Worm (Caenorhabditis elegans): ENCODE results near the gene ttbk-5.

The ttbk-5 gene

DNA sequence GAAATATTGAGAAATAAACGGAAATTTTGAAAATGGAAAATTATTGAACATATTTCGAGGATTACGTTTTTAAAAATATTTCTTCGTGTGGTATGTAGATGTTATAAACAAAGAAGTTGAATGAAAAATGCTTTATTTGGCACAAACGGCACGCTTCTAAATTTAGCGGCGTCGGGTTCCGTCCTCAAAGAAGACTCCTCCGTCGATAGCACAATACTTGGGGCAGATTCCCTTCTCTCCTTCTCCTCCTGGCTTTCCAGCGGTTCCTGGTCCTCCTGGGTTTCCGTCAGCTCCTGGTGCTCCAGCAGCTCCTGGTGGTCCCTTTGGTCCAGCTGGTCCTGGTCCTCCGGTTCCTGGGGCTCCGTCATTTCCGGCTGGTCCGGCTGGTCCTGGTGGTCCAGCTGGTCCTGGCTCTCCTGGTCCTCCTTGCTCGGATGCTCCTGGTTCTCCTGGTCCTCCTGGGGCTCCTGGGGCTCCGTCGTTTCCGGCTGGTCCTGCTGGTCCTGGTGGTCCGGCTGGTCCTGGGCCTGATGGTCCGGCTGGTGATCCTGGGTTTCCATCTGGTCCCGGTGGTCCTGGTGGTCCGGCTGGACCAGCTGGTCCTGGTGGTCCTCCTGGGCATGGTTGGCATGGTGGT lies 6.0 kb upstream of the ttbk-5 start, which contains the start of gene W01B6.8:
W01B6.8 (minus strand) TSS at position 51 of the 637 bp plus-strand sequence.
- no peak for TF ChIP-seq nhr-237 (tag; optimal IDR thresholded peaks at IDR 0.05)

- TF ChIP-seq ama-1 (optimal IDR thresholded peaks at IDR 0.05) (no peak), blmp-1 (tag; optimal IDR thresholded peaks at IDR 0.05; ENCODE audit: insufficient read depth) (peak; percentile 15), gmeb-1 (tag; optimal IDR thresholded peaks at IDR 0.05) (peak; percentile 82), nhr-77 (tag; optimal IDR thresholded peaks at IDR 0.05) (peak; percentile 5), nhr-129 (tag; optimal IDR thresholded peaks at IDR 0.05) (peak; percentile 84), lsy-2 (tag; optimal IDR thresholded peaks at IDR 0.05) (peak in 1 of 2 experiments; percentile 85), nhr-21 (tag; optimal IDR thresholded peaks at IDR 0.05) (peak; percentile 13), nhr-23 (tag; optimal IDR thresholded peaks at IDR 0.05) (no peak), aly-2 (tag; optimal IDR thresholded peaks at IDR 0.05) (no peak), sma-9 (GFP tag; optimal IDR thresholded peaks at IDR 0.05) (peak; percentile 71), sma-9 (tag; optimal IDR thresholded peaks at IDR 0.05) (no peak), mab-5 (tag; optimal IDR thresholded peaks at IDR 0.05) (peak; percentile 26), peb-1 (tag; optimal IDR thresholded peaks at IDR 0.05) (no peak), ZK546.5 (tag; optimal IDR thresholded peaks at IDR 0.05) (no peak), Y55F3AM.14 (GFP tag; optimal IDR thresholded peaks at IDR 0.05) (no peak), egl-27 (tag; optimal IDR thresholded peaks at IDR 0.05) (peak; percentile 0), zag-1 (tag; optimal IDR thresholded peaks at IDR 0.05) (no peak), F13H6.1 (tag; optimal IDR thresholded peaks at IDR 0.05) (no peak), C34F6.9 (tag; optimal IDR thresholded peaks at IDR 0.05) (peak; percentile 89), R02D3.7 (tag; optimal IDR thresholded peaks at IDR 0.05) (no peak), unc-62 (GFP tag; optimal IDR thresholded peaks at IDR 0.05) (no peak), ztf-4 (tag; optimal IDR thresholded peaks at IDR 0.05) (no peak), sma-3 (GFP tag; optimal IDR thresholded peaks at IDR 0.05) (peak; percentile 69), ceh-82 (tag; optimal IDR thresholded peaks at IDR 0.05) (no peak)
These were observed 4.9 kb upstream of the ttbk-5 start, which contains the start of the genes col-2 and ndc-80 for ce11 chrIV:10085401-10086187. TSS of gene col-2 (minus strand) at chrIV:10085451. TSS of gene ndc-80 (plus strand) at chrIV:10086137.

DNA sequence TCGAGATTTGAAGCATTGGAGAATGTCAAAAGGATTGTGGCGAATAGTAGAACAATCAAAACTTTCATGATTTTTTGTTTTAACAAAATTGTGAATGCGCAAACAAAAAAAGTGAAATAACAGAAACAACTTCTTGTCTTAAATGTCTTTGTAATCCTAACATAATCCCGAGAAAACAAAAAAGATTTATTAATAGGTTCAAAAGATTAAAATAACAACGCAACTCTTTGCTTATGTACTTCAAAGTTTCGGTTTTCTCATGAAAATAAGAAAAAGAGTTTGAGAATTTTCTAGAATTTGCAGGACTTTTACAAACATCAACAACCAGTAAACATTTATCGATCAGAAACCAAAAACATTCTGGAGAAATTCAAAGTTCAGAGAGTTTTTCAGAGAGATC lies 681 bp upstream of the ttbk-5 start, which contains the start of gene ttr-39:
ttr-39 (minus strand) TSS at position 101 of the 400 bp plus-strand sequence.
- no peak for TF ChIP-seq peb-1 (tag; optimal IDR thresholded peaks at IDR 0.05)
- no peak for TF ChIP-seq ztf-1 (GFP tag; conservative IDR thresholded peaks at IDR 0.05)
- no peak for TF ChIP-seq nhr-77 (tag; optimal IDR thresholded peaks at IDR 0.05)
- no peak for TF ChIP-seq ZK546.5 (tag; optimal IDR thresholded peaks at IDR 0.05)
- TF ChIP-seq mdl-1 (tag; optimal IDR thresholded peaks at IDR 0.05), result no peak
- no peak for TF ChIP-seq unc-62 (GFP tag; optimal IDR thresholded peaks at IDR 0.05)
- TF ChIP-seq elt-3 (tag; optimal IDR thresholded peaks at IDR 0.05), result no peak
- no peak for TF ChIP-seq lsy-2 (tag; optimal IDR thresholded peaks at IDR 0.05)
- no peak for TF ChIP-seq nhr-12 (tag; optimal IDR thresholded peaks at IDR 0.05)
- TF ChIP-seq nhr-10 (tag; optimal IDR thresholded peaks at IDR 0.05), result no peak
- TF ChIP-seq nhr-23 (tag; optimal IDR thresholded peaks at IDR 0.05), result no peak
- no peak for TF ChIP-seq F13H6.1 (tag; optimal IDR thresholded peaks at IDR 0.05)
- TF ChIP-seq nhr-6 (tag; optimal IDR thresholded peaks at IDR 0.05), result no peak
- TF ChIP-seq crh-2 (tag; optimal IDR thresholded peaks at IDR 0.05), result no peak
- TF ChIP-seq sma-9 (GFP tag; optimal IDR thresholded peaks at IDR 0.05), result no peak
- no peak for TF ChIP-seq sma-9 (tag; optimal IDR thresholded peaks at IDR 0.05)

DNA sequence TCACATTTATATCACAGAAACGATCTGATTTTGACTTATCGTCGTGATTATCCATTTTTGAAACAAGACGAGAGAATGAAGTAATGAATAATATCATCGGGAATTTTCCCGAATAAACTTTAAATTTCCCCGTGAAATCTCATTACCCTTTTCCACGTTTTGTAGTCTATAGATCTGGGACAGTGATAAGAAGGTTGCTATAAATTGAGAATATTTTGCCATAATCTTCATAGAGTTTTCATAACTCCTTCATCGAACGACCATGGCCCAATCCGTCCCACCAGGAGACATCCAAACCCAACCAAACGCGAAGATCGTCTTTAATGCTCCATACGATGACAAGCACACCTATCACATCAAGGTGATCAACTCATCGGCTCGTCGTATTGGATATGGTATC lies 4.7 kb downstream of the ttbk-5 start, which contains the start of the genes C04G2.5 and msp-36:
C04G2.5 (minus strand) TSS at position 101 of the 400 bp plus-strand sequence.
msp-36 (plus strand) TSS at position 263 of the 400 bp plus-strand sequence.
- TF ChIP-seq nhr-12 (tag; optimal IDR thresholded peaks at IDR 0.05) (no peak), sem-4 (tag; optimal IDR thresholded peaks at IDR 0.05) (no peak), aly-2 (tag; optimal IDR thresholded peaks at IDR 0.05) (no peak), nhr-129 (tag; optimal IDR thresholded peaks at IDR 0.05) (no peak), ceh-16 (tag; optimal IDR thresholded peaks at IDR 0.05) (no peak), nhr-77 (tag; optimal IDR thresholded peaks at IDR 0.05) (no peak), ZK546.5 (tag; optimal IDR thresholded peaks at IDR 0.05) (no peak)
